Worm (Caenorhabditis elegans): ENCODE data around the gene cept-2.

cept-2 gene

ce11 chrV:14328806-14329205 is 18.8 kb upstream of the cept-2 start, which contains the start of gene pepm-1:
Gene pepm-1 (plus strand): TSS chrV:14329106.
- no peak for TF ChIP-seq fkh-4 (tag; optimal IDR thresholded peaks at IDR 0.05; ENCODE audit: borderline replicate concordance)
- peak; percentile 13 for TF ChIP-seq blmp-1 (tag; optimal IDR thresholded peaks at IDR 0.05)
- TF ChIP-seq mef-2 (tag; optimal IDR thresholded peaks at IDR 0.05), result no peak

ce11 chrV:14331477-14331876 is 16.1 kb upstream of the cept-2 start, which contains the start of gene F47B8.8:
Gene F47B8.8 (plus strand): TSS chrV:14331733.
- TF ChIP-seq lin-14 (GFP tag; optimal IDR thresholded peaks at IDR 0.05), result peak; percentile 55
- TF ChIP-seq elt-3 (tag; optimal IDR thresholded peaks at IDR 0.05), result peak in 1 of 6 experiments; percentile 58
- TF ChIP-seq snu-23 (GFP tag; optimal IDR thresholded peaks at IDR 0.05), result peak; percentile 36
- peak; percentile 75 for TF ChIP-seq nhr-85 (tag)
- no peak for TF ChIP-seq efl-1 (optimal IDR thresholded peaks at IDR 0.05)
- TF ChIP-seq efl-1 (GFP tag; optimal IDR thresholded peaks at IDR 0.05 in 1 of 2), result no peak
- no peak for TF ChIP-seq fkh-8 (tag; optimal IDR thresholded peaks at IDR 0.05)
- TF ChIP-seq mdl-1 (tag; optimal IDR thresholded peaks at IDR 0.05), result peak in 1 of 2 experiments; percentile 20
- TF ChIP-seq nhr-71 (tag; optimal IDR thresholded peaks at IDR 0.05), result peak; percentile 5
- TF ChIP-seq grh-1 (GFP tag; IDR thresholded peaks at IDR 0.05), result peak; percentile 65
- TF ChIP-seq blmp-1 (tag; optimal IDR thresholded peaks at IDR 0.05), result peak; percentile 73
- no peak for TF ChIP-seq lin-15B (tag; optimal IDR thresholded peaks at IDR 0.05)

- TF ChIP-seq nhr-47 (tag; optimal IDR thresholded peaks at IDR 0.05) (no peak), ceh-90 (tag; optimal IDR thresholded peaks at IDR 0.05) (no peak), swsn-7 (tag; optimal IDR thresholded peaks at IDR 0.05) (no peak), nhr-85 (tag) (no peak), fkh-4 (tag; optimal IDR thresholded peaks at IDR 0.05; ENCODE audit: borderline replicate concordance) (no peak), dpl-1 (GFP tag; optimal IDR thresholded peaks at IDR 0.05) (no peak), fkh-10 (GFP tag; optimal IDR thresholded peaks at IDR 0.05) (no peak), pax-3 (tag; optimal IDR thresholded peaks at IDR 0.05) (no peak), F16B12.6 (tag; optimal IDR thresholded peaks at IDR 0.05) (no peak), nhr-20 (tag; optimal IDR thresholded peaks at IDR 0.05) (no peak), C04F5.9 (tag; optimal IDR thresholded peaks at IDR 0.05) (no peak), C34B4.2 (tag; optimal IDR thresholded peaks at IDR 0.05) (no peak), pqm-1 (tag; optimal IDR thresholded peaks at IDR 0.05) (no peak)
Measured at ce11 chrV:14333116-14333515, 14.4 kb upstream of the cept-2 start, which contains the start of gene srm-4. Gene srm-4 (plus strand): TSS chrV:14333416.

- TF ChIP-seq nhr-71 (tag; optimal IDR thresholded peaks at IDR 0.05) (peak; percentile 7), hlh-17 (GFP tag; optimal IDR thresholded peaks at IDR 0.05; ENCODE audit: borderline replicate concordance) (no peak), fkh-8 (tag; optimal IDR thresholded peaks at IDR 0.05) (peak; percentile 28)
Measured at ce11 chrV:14334901-14335300, 12.7 kb upstream of the cept-2 start, which contains the start of gene srm-5. Gene srm-5 (plus strand): TSS chrV:14335201.

ce11 chrV:14336655-14337054 is 10.9 kb upstream of the cept-2 start, which contains the start of gene srm-6:
Gene srm-6 (plus strand): TSS chrV:14336955.
- TF ChIP-seq nhr-47 (tag; optimal IDR thresholded peaks at IDR 0.05) (peak; percentile 3), pax-3 (tag; optimal IDR thresholded peaks at IDR 0.05) (peak; percentile 15), nhr-71 (tag; optimal IDR thresholded peaks at IDR 0.05) (peak; percentile 15), fkh-8 (tag; optimal IDR thresholded peaks at IDR 0.05) (peak; percentile 40), nhr-90 (tag; optimal IDR thresholded peaks at IDR 0.05; ENCODE audit: poor library complexity) (no peak), ceh-8 (GFP tag; optimal IDR thresholded peaks at IDR 0.05) (peak; percentile 69), efl-1 (optimal IDR thresholded peaks at IDR 0.05) (no peak), efl-1 (GFP tag; optimal IDR thresholded peaks at IDR 0.05 in 1 of 2) (peak in 1 of 2 experiments; percentile 20), fkh-10 (GFP tag; optimal IDR thresholded peaks at IDR 0.05) (no peak)

- TF ChIP-seq efl-1 (optimal IDR thresholded peaks at IDR 0.05) (no peak), efl-1 (GFP tag; optimal IDR thresholded peaks at IDR 0.05 in 1 of 2) (peak in 1 of 2 experiments; percentile 14), nhr-76 (tag; optimal IDR thresholded peaks at IDR 0.05) (no peak), lin-35 (GFP tag; optimal IDR thresholded peaks at IDR 0.05) (peak in 1 of 2 experiments; percentile 34)
Measured at ce11 chrV:14341672-14342071, 5.9 kb upstream of the cept-2 start, which contains the start of gene F47B8.10. Gene F47B8.10 (plus strand): TSS chrV:14341972.
